Fruit fly (Drosophila melanogaster): Measurements from ENCODE around the gene CycJ.

Gene CycJ

dm6 chr3L:3512998-3513397, 46.8 kb downstream of the CycJ start (continued):
- TF ChIP-seq CG8319 (GFP tag; optimal IDR thresholded peaks at IDR 0.05) (no peak), Hr4 (GFP tag; optimal IDR thresholded peaks at IDR 0.05) (no peak), Lpt (GFP tag; optimal IDR thresholded peaks at IDR 0.05) (no peak), Eip75B (GFP tag; optimal IDR thresholded peaks at IDR 0.05) (peak; percentile 63), Ets21C (GFP tag; optimal IDR thresholded peaks at IDR 0.05) (peak; percentile 60), dsx (GFP tag; optimal IDR thresholded peaks at IDR 0.05; ENCODE audit: poor library complexity, severe bottlenecking) (no peak), svp (GFP tag) (peak; percentile 85), CG6854 (GFP tag; optimal IDR thresholded peaks at IDR 0.05) (no peak), CG8119 (GFP tag; IDR thresholded peaks at IDR 0.05) (0 out of 3 replicates have a peak, but pooled peaks have one; percentile 27), CG16779 (tag; optimal IDR thresholded peaks at IDR 0.05) (peak; percentile 31), topi (GFP tag; optimal IDR thresholded peaks at IDR 0.05) (peak; percentile 74), Sox14 (GFP tag; optimal IDR thresholded peaks at IDR 0.05) (peak; percentile 73), pdm3 (GFP tag; optimal IDR thresholded peaks at IDR 0.05) (peak; percentile 38), Hr38 (GFP tag; optimal IDR thresholded peaks at IDR 0.05) (no peak), salr (GFP tag; optimal IDR thresholded peaks at IDR 0.05) (peak in 1 of 2 experiments; percentile 54), eg (GFP tag; IDR thresholded peaks at IDR 0.05) (no peak), CG10669 (GFP tag; optimal IDR thresholded peaks at IDR 0.05) (peak; percentile 28), Smox (GFP tag; optimal IDR thresholded peaks at IDR 0.05) (peak; percentile 74), ss (GFP tag; optimal IDR thresholded peaks at IDR 0.05) (no peak), CG3032 (tag; optimal IDR thresholded peaks at IDR 0.05) (peak; percentile 72), Hr39 (GFP tag; optimal IDR thresholded peaks at IDR 0.05) (peak; percentile 64), fd59A (GFP tag; optimal IDR thresholded peaks at IDR 0.05) (peak; percentile 48), CG15336 (GFP tag; IDR thresholded peaks at IDR 0.05) (no peak), fd85E (GFP tag; optimal IDR thresholded peaks at IDR 0.05) (no peak), Gug (GFP tag; IDR thresholded peaks at IDR 0.05) (no peak), spab (GFP tag; optimal IDR thresholded peaks at IDR 0.05) (peak; percentile 64), CG6276 (GFP tag; optimal IDR thresholded peaks at IDR 0.05) (no peak), CG7368 (GFP tag; optimal IDR thresholded peaks at IDR 0.05) (no peak), esn (GFP tag; optimal IDR thresholded peaks at IDR 0.05) (peak; percentile 81)

dm6 chr3L:3514020-3514419, 47.8 kb downstream of the CycJ start:
- TF ChIP-seq CG10631 (GFP tag; optimal IDR thresholded peaks at IDR 0.05), result peak; percentile 67
- TF ChIP-seq CG1621 (tag; optimal IDR thresholded peaks at IDR 0.05), result peak; percentile 69
- peak; percentile 77 for TF ChIP-seq Sox14 (GFP tag; optimal IDR thresholded peaks at IDR 0.05)
- no peak for TF ChIP-seq CG11294 (GFP tag; IDR thresholded peaks at IDR 0.05)
- TF ChIP-seq acj6 (GFP tag; optimal IDR thresholded peaks at IDR 0.05), result peak; percentile 66
- peak; percentile 60 for TF ChIP-seq CG3919 (GFP tag; optimal IDR thresholded peaks at IDR 0.05)
- TF ChIP-seq CG4318 (GFP tag; optimal IDR thresholded peaks at IDR 0.05), result no peak
- peak; percentile 68 for TF ChIP-seq CG6808 (GFP tag; optimal IDR thresholded peaks at IDR 0.05)
- peak; percentile 91 for TF ChIP-seq Eip78C (GFP tag)
- peak; percentile 59 for TF ChIP-seq OdsH (GFP tag; optimal IDR thresholded peaks at IDR 0.05)
- peak; percentile 89 for TF ChIP-seq esn (GFP tag; optimal IDR thresholded peaks at IDR 0.05)
- TF ChIP-seq CG6163 (GFP tag; IDR thresholded peaks at IDR 0.05), result peak; percentile 80
- peak; percentile 68 for TF ChIP-seq CG6854 (GFP tag; optimal IDR thresholded peaks at IDR 0.05)
- TF ChIP-seq fd85E (GFP tag; optimal IDR thresholded peaks at IDR 0.05), result no peak
- peak; percentile 53 for TF ChIP-seq CG11902 (GFP tag; optimal IDR thresholded peaks at IDR 0.05)
- TF ChIP-seq dsx (GFP tag; optimal IDR thresholded peaks at IDR 0.05; ENCODE audit: poor library complexity, severe bottlenecking), result peak; percentile 74
- no peak for TF ChIP-seq CG6276 (GFP tag; optimal IDR thresholded peaks at IDR 0.05)
- TF ChIP-seq Eip93F (GFP tag; optimal IDR thresholded peaks at IDR 0.05), result peak; percentile 81
- TF ChIP-seq salr (GFP tag; optimal IDR thresholded peaks at IDR 0.05), result peak; percentile 8 to 12
- TF ChIP-seq CG6792 (GFP tag; optimal IDR thresholded peaks at IDR 0.05), result peak; percentile 77
- no peak for TF ChIP-seq CG32006 (GFP tag; optimal IDR thresholded peaks at IDR 0.05)
- peak; percentile 64 for TF ChIP-seq CG10669 (GFP tag; optimal IDR thresholded peaks at IDR 0.05)
- peak; percentile 80 for TF ChIP-seq Ets21C (GFP tag; optimal IDR thresholded peaks at IDR 0.05)
- peak; percentile 70 for TF ChIP-seq spab (GFP tag; optimal IDR thresholded peaks at IDR 0.05)
- TF ChIP-seq Met (GFP tag; optimal IDR thresholded peaks at IDR 0.05), result peak; percentile 89
- TF ChIP-seq fkh (GFP tag; optimal IDR thresholded peaks at IDR 0.05), result no peak
- TF ChIP-seq Hr39 (GFP tag; optimal IDR thresholded peaks at IDR 0.05), result peak; percentile 85
- TF ChIP-seq Ets96B (tag; optimal IDR thresholded peaks at IDR 0.05), result peak; percentile 73
- TF ChIP-seq CG8632 (GFP tag; optimal IDR thresholded peaks at IDR 0.05), result peak; percentile 51
- peak; percentile 42 to 51 for TF ChIP-seq ss (GFP tag; optimal IDR thresholded peaks at IDR 0.05)
- TF ChIP-seq vri (GFP tag; optimal IDR thresholded peaks at IDR 0.05), result peak; percentile 81
- 0 out of 2 replicates have a peak, but pooled peaks have one; percentile 19 for TF ChIP-seq CG15336 (GFP tag; IDR thresholded peaks at IDR 0.05)
- no peak for TF ChIP-seq CG7368 (GFP tag; optimal IDR thresholded peaks at IDR 0.05)
- TF ChIP-seq CG31627 (GFP tag; optimal IDR thresholded peaks at IDR 0.05), result peak; percentile 81

Data from whole organism, prepupa.